Fruit fly (Drosophila melanogaster) whole organism, adult: ENCODE data around the gene spoon.

Experiments
- CG11617 ChIP-seq: fragments of 200-800 bp; sonication (Bioruptor generic); optimal IDR thresholded peaks from 2 replicates; lab custom pipeline; 2017; ENCODE audit warnings: mild to moderate bottlenecking, missing biosample characterization, missing genetic modification reagents, missing genetic modification characterization
- CG12768 ChIP-seq: fragments of 200-800 bp; sonication (Bioruptor generic); optimal IDR thresholded peaks from 2 replicates; lab custom pipeline; 2017; ENCODE audit warnings: missing biosample characterization, missing genetic modification characterization, mild to moderate bottlenecking, moderate library complexity, missing genetic modification reagents
- CG14711 ChIP-seq: fragments of 200-800 bp; sonication (Bioruptor generic); optimal IDR thresholded peaks from 2 replicates; lab custom pipeline; 2018; ENCODE audit warnings: missing biosample characterization, mild to moderate bottlenecking, missing genetic modification characterization, moderate library complexity
- CG1620 ChIP-seq: fragments of 200-800 bp; sonication (Bioruptor generic); optimal IDR thresholded peaks from 2 replicates; lab custom pipeline; 2016; ENCODE audit warnings: missing biosample characterization, missing genetic modification characterization
- CG33017 ChIP-seq: fragments of 200-800 bp; sonication (Bioruptor generic); optimal IDR thresholded peaks from 2 replicates; lab custom pipeline; 2018; ENCODE audit warnings: missing biosample characterization, mild to moderate bottlenecking, missing genetic modification characterization, moderate library complexity
- CG5204 ChIP-seq: fragments of 200-800 bp; sonication (Bioruptor generic); optimal IDR thresholded peaks from 2 replicates; lab custom pipeline; 2016; ENCODE audit warnings: missing biosample characterization, missing genetic modification characterization
- CG7045 ChIP-seq: fragments of 200-800 bp; sonication (Bioruptor generic); optimal IDR thresholded peaks from 2 replicates; lab custom pipeline; 2017; ENCODE audit warnings: missing biosample characterization, mild to moderate bottlenecking, missing genetic modification characterization
- CG7101 ChIP-seq: fragments of 200-800 bp; sonication (Bioruptor generic); optimal IDR thresholded peaks from 2 replicates; lab custom pipeline; 2018; ENCODE audit warnings: missing biosample characterization, mild to moderate bottlenecking, missing genetic modification characterization, moderate library complexity
- Clk ChIP-seq: fragments of 200-800 bp; sonication (Bioruptor generic); optimal IDR thresholded peaks from 2 replicates; lab custom pipeline; 2017; ENCODE audit warnings: missing biosample characterization, missing genetic modification characterization
- Crg-1 ChIP-seq: fragments of 200-800 bp; sonication (Bioruptor generic); optimal IDR thresholded peaks from 2 replicates; lab custom pipeline; 2016; ENCODE audit warnings: missing biosample characterization, missing genetic modification characterization
- Hr96 ChIP-seq: fragments of 200-800 bp; sonication (Bioruptor generic); optimal IDR thresholded peaks from 2 replicates; lab custom pipeline; 2016; ENCODE audit warnings: missing biosample characterization, missing genetic modification characterization
- Mnt ChIP-seq: fragments of 200-800 bp; sonication (Bioruptor generic); optimal IDR thresholded peaks from 2 replicates; lab custom pipeline; 2016; ENCODE audit warnings: missing biosample characterization, mild to moderate bottlenecking, missing genetic modification characterization
- bab1 ChIP-seq: fragments of 200-800 bp; sonication (Bioruptor generic); optimal IDR thresholded peaks from 3 replicates; lab custom pipeline; 2019; ENCODE audit warnings: missing biosample characterization, mild to moderate bottlenecking, missing genetic modification characterization, moderate library complexity
- cic ChIP-seq: fragments of 200-800 bp; sonication (Bioruptor generic); optimal IDR thresholded peaks from 2 replicates; lab custom pipeline; 2017; ENCODE audit warnings: missing biosample characterization, mild to moderate bottlenecking, missing genetic modification characterization, moderate library complexity
- cnc ChIP-seq, 2 experiments: fragments of >200 bp; optimal IDR thresholded peaks; 2 replicates each; lab custom pipeline; 2017
- kay ChIP-seq: fragments of 200-800 bp; sonication (Bioruptor generic); peaks from one replicate; lab custom pipeline; 2016; ENCODE audit warnings: missing biosample characterization, missing genetic modification characterization, borderline replicate concordance
- ovo ChIP-seq: fragments of 200-800 bp; sonication (Bioruptor generic); optimal IDR thresholded peaks from 2 replicates; lab custom pipeline; 2016; ENCODE audit warnings: missing biosample characterization, missing genetic modification characterization
- pad ChIP-seq: fragments of 200-800 bp; sonication (Bioruptor generic); optimal IDR thresholded peaks from 3 replicates; lab custom pipeline; 2017; ENCODE audit warnings: missing biosample characterization, missing genetic modification characterization, mild to moderate bottlenecking, moderate library complexity, missing genetic modification reagents
- tj ChIP-seq: fragments of 200-800 bp; sonication (Bioruptor generic); optimal IDR thresholded peaks from 3 replicates; lab custom pipeline; 2017; ENCODE audit warnings: missing biosample characterization, mild to moderate bottlenecking, missing genetic modification characterization, moderate library complexity
- toe ChIP-seq: fragments of 200-800 bp; sonication (Bioruptor generic); optimal IDR thresholded peaks from 2 replicates; lab custom pipeline; 2016; ENCODE audit warnings: missing biosample characterization, missing genetic modification characterization

The spoon gene

DNA sequence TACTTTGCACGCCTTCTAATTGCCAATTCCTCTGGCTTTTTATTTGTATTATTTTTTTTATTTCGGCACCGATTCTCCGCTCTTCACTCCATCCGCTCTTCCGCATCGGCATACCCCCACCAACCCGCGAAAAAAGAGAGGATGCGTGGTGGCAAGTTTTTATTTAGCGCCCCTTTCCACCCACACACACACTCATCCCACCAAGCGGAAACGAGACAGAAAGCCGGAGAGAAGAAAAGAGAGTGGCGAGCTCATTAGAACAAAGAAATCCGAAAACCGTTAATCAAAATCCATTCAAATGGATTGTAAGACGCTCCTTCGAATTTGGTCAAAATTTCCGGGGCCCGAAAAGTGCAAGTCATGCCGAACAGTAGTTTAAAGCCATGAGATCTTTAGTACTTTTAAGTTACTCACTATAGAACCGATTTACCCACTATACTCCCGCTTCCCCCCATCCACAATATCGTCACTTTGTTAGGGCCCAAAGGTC lies 2.1 kb downstream of the spoon start:
- TF ChIP-seq CG14711 (no peak), cnc (optimal IDR thresholded peaks at IDR 0.05; lab: Kevin White, UChicago) (peak; percentile 81 to 83), kay (peak; percentile 59), CG11617 (GFP tag; lab: Kevin White, UChicago) (no peak)

DNA sequence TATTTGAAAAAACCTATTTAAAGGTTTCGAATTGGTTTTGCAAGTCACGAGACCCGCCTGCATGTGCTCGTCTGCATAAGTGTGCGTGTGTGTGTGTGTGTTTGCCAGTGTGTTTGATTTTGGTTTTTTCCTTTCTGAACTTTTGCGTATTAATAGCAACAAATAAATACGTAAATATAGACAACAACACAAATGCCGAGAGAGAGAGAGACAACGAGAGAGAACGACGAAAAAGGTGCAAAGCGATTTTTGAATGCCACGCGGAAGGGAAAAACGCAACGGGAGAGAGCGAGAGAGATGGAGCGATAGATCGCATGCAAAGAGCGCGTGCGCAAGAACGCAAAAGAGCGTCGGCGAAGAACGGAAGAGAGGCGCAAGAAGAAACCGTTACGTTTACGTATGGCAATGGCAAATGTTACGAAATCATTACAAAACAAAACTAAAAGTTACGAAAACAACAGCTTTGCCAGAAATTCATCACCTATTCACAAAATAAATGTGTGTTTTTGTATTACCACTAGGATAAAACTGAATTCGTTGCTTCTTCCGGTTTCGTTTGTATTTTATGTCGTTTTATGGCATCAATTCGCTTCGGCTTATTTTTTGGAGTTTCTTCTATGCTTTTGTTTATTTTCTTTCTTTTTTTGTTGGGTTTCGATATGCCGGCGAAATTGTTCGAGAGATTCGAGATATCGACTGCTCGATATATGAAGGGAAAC lies 2.7 kb downstream of the spoon start:
- peak; percentile 80 for TF ChIP-seq kay
- TF ChIP-seq CG7101 = no peak
- no peak for TF ChIP-seq Crg-1
- TF ChIP-seq CG33017 (tag; lab: Kevin White, UChicago) = no peak
- no peak for TF ChIP-seq bab1 (GFP tag; lab: Kevin White, UChicago)
- TF ChIP-seq CG7045 = no peak
- no peak for TF ChIP-seq CG11617 (GFP tag; lab: Kevin White, UChicago)
- peak; percentile 6 for TF ChIP-seq pad (GFP tag; lab: Kevin White, UChicago)
- peak; percentile 83 for TF ChIP-seq Mnt (GFP tag; lab: Kevin White, UChicago)
- TF ChIP-seq Clk (GFP tag; lab: Kevin White, UChicago) = no peak
- peak; percentile 41 for TF ChIP-seq tj (GFP tag; lab: Kevin White, UChicago)
- no peak for TF ChIP-seq toe (GFP tag; lab: Kevin White, UChicago)
- no peak for TF ChIP-seq CG14711
- peak; percentile 83 for TF ChIP-seq ovo
- no peak for TF ChIP-seq Hr96 (GFP tag; lab: Kevin White, UChicago)
- no peak for TF ChIP-seq cic (GFP tag; lab: Kevin White, UChicago)
- no peak for TF ChIP-seq CG5204 (GFP tag; lab: Kevin White, UChicago)
- peak in 1 of 2 experiments; percentile 25 for TF ChIP-seq cnc (optimal IDR thresholded peaks at IDR 0.05; lab: Kevin White, UChicago)
- no peak for TF ChIP-seq CG12768 (GFP tag; lab: Kevin White, UChicago)
- TF ChIP-seq CG1620 (GFP tag; lab: Kevin White, UChicago) = no peak

DNA sequence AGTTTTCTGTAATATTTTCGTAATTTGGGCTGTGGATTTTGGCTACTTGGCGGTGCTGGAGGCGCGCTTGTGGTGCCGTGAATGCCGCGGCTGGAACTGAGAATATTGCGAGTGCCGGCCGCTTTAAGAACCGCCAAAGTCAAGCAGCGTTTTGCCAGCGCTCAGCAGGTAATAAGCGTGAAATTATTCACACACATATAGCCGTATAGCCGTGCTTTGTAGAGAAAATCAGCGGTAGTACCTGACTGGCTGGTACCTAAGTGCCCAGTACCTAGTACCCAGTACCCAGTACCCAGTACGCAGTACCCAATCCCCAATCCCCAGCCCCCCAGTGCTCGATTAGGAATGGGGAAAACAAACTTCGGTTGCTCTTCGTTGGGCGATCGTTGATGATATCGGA lies 9.9 kb downstream of the spoon start, which contains the start of gene NAAT1:
Gene NAAT1, minus strand, starts transcription at position 101 of the 400 bp plus-strand sequence.
- TF ChIP-seq bab1 (GFP tag; lab: Kevin White, UChicago) = no peak
- TF ChIP-seq ovo = no peak
- TF ChIP-seq Crg-1 = no peak
- no peak for TF ChIP-seq CG7101
- TF ChIP-seq CG5204 (GFP tag; lab: Kevin White, UChicago) = no peak
- no peak for TF ChIP-seq Hr96 (GFP tag; lab: Kevin White, UChicago)
- TF ChIP-seq CG14711 = no peak
- no peak for TF ChIP-seq cnc (optimal IDR thresholded peaks at IDR 0.05; lab: Kevin White, UChicago)
- no peak for TF ChIP-seq CG7045
- TF ChIP-seq kay = no peak
- TF ChIP-seq CG12768 (GFP tag; lab: Kevin White, UChicago) = no peak
- no peak for TF ChIP-seq CG1620 (GFP tag; lab: Kevin White, UChicago)
- no peak for TF ChIP-seq tj (GFP tag; lab: Kevin White, UChicago)
- no peak for TF ChIP-seq CG11617 (GFP tag; lab: Kevin White, UChicago)
- TF ChIP-seq toe (GFP tag; lab: Kevin White, UChicago) = no peak
- no peak for TF ChIP-seq CG33017 (tag; lab: Kevin White, UChicago)

DNA sequence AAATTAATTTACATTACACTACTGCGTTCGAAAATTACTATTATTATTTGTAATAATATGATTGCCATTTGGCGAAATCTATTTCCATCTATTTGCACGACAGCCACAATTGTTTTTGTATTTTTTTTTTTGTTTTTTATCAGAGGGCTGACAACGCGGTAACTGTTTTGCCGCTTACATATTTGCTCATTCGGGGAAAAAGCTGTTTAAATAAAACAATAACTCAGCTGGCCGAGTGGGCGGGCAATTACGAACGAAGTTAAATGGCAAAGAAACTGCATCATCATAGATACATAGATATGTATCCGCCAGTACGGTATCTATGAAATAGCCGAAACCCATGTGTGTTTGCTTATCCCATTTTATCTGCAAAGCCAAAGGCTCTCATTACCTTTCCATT lies 11.8 kb downstream of the spoon start:
- no peak for TF ChIP-seq CG7045
- no peak for TF ChIP-seq CG11617 (GFP tag; lab: Kevin White, UChicago)
- TF ChIP-seq cnc (optimal IDR thresholded peaks at IDR 0.05; lab: Kevin White, UChicago) = no peak
- TF ChIP-seq ovo = no peak
- no peak for TF ChIP-seq CG1620 (GFP tag; lab: Kevin White, UChicago)
- no peak for TF ChIP-seq CG7101
- TF ChIP-seq Hr96 (GFP tag; lab: Kevin White, UChicago) = no peak
- TF ChIP-seq tj (GFP tag; lab: Kevin White, UChicago) = no peak
- no peak for TF ChIP-seq Crg-1
- TF ChIP-seq Clk (GFP tag; lab: Kevin White, UChicago) = no peak
- TF ChIP-seq toe (GFP tag; lab: Kevin White, UChicago) = no peak

DNA sequence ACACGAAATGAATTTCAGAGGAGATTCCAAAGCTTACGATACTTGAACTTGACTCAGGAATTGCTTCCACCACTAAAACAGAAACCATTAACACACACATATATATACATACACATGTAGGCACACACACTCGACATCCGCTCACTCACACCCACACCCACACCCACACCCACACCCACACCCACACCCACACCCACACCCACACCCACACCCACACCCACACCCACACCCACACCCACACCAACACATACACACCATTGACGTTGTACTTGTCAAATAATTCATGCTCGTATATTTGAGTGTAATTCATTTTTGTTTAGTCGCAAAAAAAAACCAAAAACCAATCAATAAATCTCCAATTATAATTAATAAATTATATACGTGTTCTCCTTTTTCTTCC lies 38.1 kb downstream of the spoon start:
- TF ChIP-seq CG7045 (no peak), CG5204 (GFP tag; lab: Kevin White, UChicago) (no peak), pad (GFP tag; lab: Kevin White, UChicago) (no peak), Hr96 (GFP tag; lab: Kevin White, UChicago) (no peak), CG7101 (no peak), Crg-1 (no peak), CG11617 (GFP tag; lab: Kevin White, UChicago) (no peak), ovo (no peak), toe (GFP tag; lab: Kevin White, UChicago) (no peak), CG14711 (no peak), cnc (optimal IDR thresholded peaks at IDR 0.05; lab: Kevin White, UChicago) (no peak), CG12768 (GFP tag; lab: Kevin White, UChicago) (no peak), CG33017 (tag; lab: Kevin White, UChicago) (no peak), Mnt (GFP tag; lab: Kevin White, UChicago) (no peak), cic (GFP tag; lab: Kevin White, UChicago) (no peak), Clk (GFP tag; lab: Kevin White, UChicago) (no peak), kay (no peak), bab1 (GFP tag; lab: Kevin White, UChicago) (no peak)

DNA sequence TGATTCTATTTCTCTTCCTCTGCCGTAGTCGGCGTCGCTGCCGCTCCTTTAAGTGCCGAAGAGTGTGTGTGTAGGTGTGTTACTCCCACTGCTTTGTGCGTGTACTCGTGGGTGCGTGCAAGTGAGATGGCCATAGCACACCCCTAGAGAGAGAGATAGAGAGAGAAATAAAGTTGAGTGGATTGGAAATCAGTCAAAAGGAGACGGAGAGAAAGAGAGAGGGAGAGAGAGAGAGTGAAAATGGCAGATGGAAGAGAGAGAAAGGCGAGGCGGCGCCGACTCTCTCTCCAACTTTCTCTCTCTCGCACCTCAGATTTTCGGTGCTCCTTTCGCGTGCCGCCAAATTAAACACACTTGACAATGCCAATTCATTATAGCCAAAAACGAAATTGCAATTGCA lies 56.6 kb downstream of the spoon start:
- TF ChIP-seq CG7101 = no peak
- no peak for TF ChIP-seq Hr96 (GFP tag; lab: Kevin White, UChicago)
- TF ChIP-seq ovo = no peak
- no peak for TF ChIP-seq cnc (optimal IDR thresholded peaks at IDR 0.05; lab: Kevin White, UChicago)
- no peak for TF ChIP-seq Clk (GFP tag; lab: Kevin White, UChicago)
- TF ChIP-seq cic (GFP tag; lab: Kevin White, UChicago) = no peak
- TF ChIP-seq CG5204 (GFP tag; lab: Kevin White, UChicago) = no peak
- TF ChIP-seq tj (GFP tag; lab: Kevin White, UChicago) = no peak
